Fruit fly (Drosophila melanogaster) whole organism, embryonic: ENCODE data around the gene CCDC53.

Experiments
- Awh ChIP-seq: fragments of 200-800 bp; sonication (Bioruptor generic); IDR thresholded peaks from 2 replicates; pipeline ENCODE4, ENCODE4 v1.3.6; 2022; ENCODE audit warnings: missing biosample characterization, missing genetic modification characterization
- Bdp1 ChIP-seq: fragments of 200-800 bp; sonication (Bioruptor generic); optimal IDR thresholded peaks from 3 replicates; lab custom pipeline; 2016; ENCODE audit warnings: missing biosample characterization, missing genetic modification characterization
- Bteb2 ChIP-seq: fragments of 200-800 bp; sonication (Bioruptor generic); optimal IDR thresholded peaks from 2 replicates; lab custom pipeline; 2016; ENCODE audit warnings: missing biosample characterization, missing genetic modification characterization
- CG1024 ChIP-seq: fragments of 200-800 bp; sonication (Bioruptor generic); IDR thresholded peaks from 2 replicates; pipeline ENCODE4 v1.3.6; 2022; ENCODE audit warnings: missing biosample characterization, missing genetic modification characterization
- CG12659 ChIP-seq: fragments of 200-800 bp; sonication (Bioruptor generic); optimal IDR thresholded peaks from 3 replicates; lab custom pipeline; 2017; ENCODE audit warnings: mild to moderate bottlenecking, missing biosample characterization, missing genetic modification reagents, missing genetic modification characterization
- CG12769 ChIP-seq: fragments of 200-800 bp; sonication (Bioruptor generic); optimal IDR thresholded peaks from 2 replicates; lab custom pipeline; 2019; ENCODE audit warnings: missing biosample characterization, mild to moderate bottlenecking, missing genetic modification characterization, moderate library complexity
- CG12942 ChIP-seq: fragments of 200-800 bp; sonication (Bioruptor generic); optimal IDR thresholded peaks from 3 replicates; lab custom pipeline; 2016; ENCODE audit warnings: missing biosample characterization, missing genetic modification characterization
- CG15011 ChIP-seq: fragments of 200-800 bp; sonication (Bioruptor generic); optimal IDR thresholded peaks from 3 replicates; lab custom pipeline; 2018; ENCODE audit warnings: missing biosample characterization, mild to moderate bottlenecking, missing genetic modification characterization
- CG15601 ChIP-seq: fragments of 200-800 bp; sonication (Bioruptor generic); optimal IDR thresholded peaks from 3 replicates; lab custom pipeline; 2019; ENCODE audit warnings: missing biosample characterization, mild to moderate bottlenecking, missing genetic modification characterization, moderate library complexity
- CG17829 ChIP-seq: fragments of 200-800 bp; optimal IDR thresholded peaks from 2 replicates; lab custom pipeline; 2019; ENCODE audit warnings: missing biosample characterization, mild to moderate bottlenecking, missing genetic modification characterization, moderate library complexity
- CG2875 ChIP-seq: fragments of 200-800 bp; sonication (Bioruptor generic); optimal IDR thresholded peaks from 2 replicates; lab custom pipeline; 2017; ENCODE audit warnings: missing biosample characterization, mild to moderate bottlenecking, missing genetic modification characterization, missing genetic modification reagents
- CG33557 ChIP-seq: fragments of 200-800 bp; sonication (Bioruptor generic); optimal IDR thresholded peaks from 2 replicates; lab custom pipeline; 2019; ENCODE audit warnings: missing biosample characterization, mild to moderate bottlenecking, missing genetic modification characterization, moderate library complexity
- CG43689 ChIP-seq: fragments of 200-800 bp; sonication (Bioruptor generic); IDR thresholded peaks from 2 replicates; pipeline ENCODE4 v1.3.6; 2022; ENCODE audit warnings: missing biosample characterization, missing genetic modification characterization
- CG5180 ChIP-seq: fragments of 200-800 bp; sonication (Bioruptor generic); optimal IDR thresholded peaks from 3 replicates; lab custom pipeline; 2017; ENCODE audit warnings: missing biosample characterization, missing genetic modification characterization, mild to moderate bottlenecking, moderate library complexity, missing genetic modification reagents
- CG6689 ChIP-seq: fragments of 200-800 bp; sonication (Bioruptor generic); IDR thresholded peaks from 2 replicates; pipeline ENCODE4 v1.3.6; 2022; ENCODE audit warnings: missing biosample characterization, missing genetic modification characterization
- CG7745 ChIP-seq: fragments of 200-800 bp; sonication (Bioruptor generic); optimal IDR thresholded peaks from 2 replicates; lab custom pipeline; 2018; ENCODE audit warnings: missing biosample characterization, mild to moderate bottlenecking, missing genetic modification characterization, moderate library complexity
- CG8388 ChIP-seq: fragments of 200-800 bp; sonication (Bioruptor generic); optimal IDR thresholded peaks from 2 replicates; lab custom pipeline; 2019; ENCODE audit warnings: missing biosample characterization, mild to moderate bottlenecking, missing genetic modification characterization, moderate library complexity
- CG8765 ChIP-seq: fragments of 200-800 bp; sonication (Bioruptor generic); IDR thresholded peaks from 2 replicates; pipeline ENCODE4 v1.3.6; 2022; ENCODE audit warnings: missing biosample characterization, missing genetic modification characterization
- CoRest ChIP-seq: fragments of 200-800 bp; sonication (Bioruptor generic); optimal IDR thresholded peaks from 3 replicates; lab custom pipeline; 2018; ENCODE audit warnings: missing biosample characterization, mild to moderate bottlenecking, missing genetic modification characterization, moderate library complexity
- ERR ChIP-seq: fragments of 200-800 bp; sonication (Bioruptor generic); optimal IDR thresholded peaks from 2 replicates; lab custom pipeline; 2016; ENCODE audit warnings: missing biosample characterization, missing genetic modification characterization
- HmgZ ChIP-seq: fragments of 200-800 bp; sonication (Bioruptor generic); optimal IDR thresholded peaks from 2 replicates; lab custom pipeline; 2018; ENCODE audit warnings: missing biosample characterization, mild to moderate bottlenecking, missing genetic modification characterization
- Hmr ChIP-seq: fragments of 200-800 bp; sonication (Bioruptor generic); optimal IDR thresholded peaks from 3 replicates; lab custom pipeline; 2017; ENCODE audit warnings: mild to moderate bottlenecking, missing biosample characterization, missing genetic modification reagents, missing genetic modification characterization
- Max ChIP-seq: fragments of 200-800 bp; sonication (Bioruptor generic); optimal IDR thresholded peaks from 2 replicates; lab custom pipeline; 2016; ENCODE audit warnings: missing biosample characterization, mild to moderate bottlenecking, missing genetic modification characterization
- NC2α ChIP-seq: fragments of 200-800 bp; sonication (Bioruptor generic); optimal IDR thresholded peaks from 2 replicates; lab custom pipeline; 2016; ENCODE audit warnings: missing biosample characterization, missing genetic modification characterization
- Neu2 ChIP-seq: fragments of 200-800 bp; sonication (Bioruptor generic); optimal IDR thresholded peaks from 3 replicates; lab custom pipeline; 2016; ENCODE audit warnings: missing biosample characterization, missing genetic modification characterization, borderline replicate concordance
- NfI ChIP-seq: fragments of 200-800 bp; sonication (Bioruptor generic); optimal IDR thresholded peaks from 3 replicates; lab custom pipeline; 2018; ENCODE audit warnings: missing biosample characterization, mild to moderate bottlenecking, missing genetic modification characterization, moderate library complexity
- Ssrp ChIP-seq: fragments of 200-800 bp; sonication (Bioruptor generic); optimal IDR thresholded peaks from 2 replicates; lab custom pipeline; 2018; ENCODE audit warnings: missing biosample characterization, mild to moderate bottlenecking, missing genetic modification characterization, moderate library complexity
- Usf ChIP-seq: fragments of 200-800 bp; sonication (Bioruptor generic); optimal IDR thresholded peaks from 2 replicates; lab custom pipeline; 2017; ENCODE audit warnings: missing genotype, missing biosample characterization, missing genetic modification characterization
- abd-A ChIP-seq: fragments of 200-800 bp; sonication (Bioruptor generic); optimal IDR thresholded peaks from 3 replicates; lab custom pipeline; 2019; ENCODE audit warnings: missing biosample characterization, mild to moderate bottlenecking, missing genetic modification characterization, moderate library complexity
- ac ChIP-seq: fragments of 200-800 bp; sonication (Bioruptor generic); optimal IDR thresholded peaks from 3 replicates; lab custom pipeline; 2017; ENCODE audit warnings: missing biosample characterization, mild to moderate bottlenecking, missing genetic modification characterization
- cas ChIP-seq: fragments of 200-800 bp; sonication (Bioruptor generic); IDR thresholded peaks from 2 replicates; pipeline ENCODE4 v1.3.6; 2022; ENCODE audit warnings: missing biosample characterization, missing genetic modification characterization
- chm ChIP-seq: fragments of 200-800 bp; sonication (Bioruptor generic); IDR thresholded peaks from 2 replicates; pipeline ENCODE4 v1.3.6; 2022; ENCODE audit warnings: missing biosample characterization, missing genetic modification characterization
- corto ChIP-seq: fragments of 200-800 bp; sonication (Bioruptor generic); optimal IDR thresholded peaks from 2 replicates; lab custom pipeline; 2016; ENCODE audit warnings: missing biosample characterization, mild to moderate bottlenecking, missing genetic modification characterization, moderate library complexity
- crc ChIP-seq: fragments of 200-800 bp; sonication (Bioruptor generic); optimal IDR thresholded peaks from 2 replicates; lab custom pipeline; 2016; ENCODE audit warnings: missing biosample characterization, missing genetic modification characterization
- dimm ChIP-seq: fragments of 200-800 bp; sonication (Bioruptor generic); IDR thresholded peaks from 2 replicates; pipeline ENCODE4 v1.3.6; 2022; ENCODE audit warnings: missing biosample characterization, missing genetic modification characterization
- dm ChIP-seq: fragments of 200-800 bp; sonication (Bioruptor generic); optimal IDR thresholded peaks from 3 replicates; lab custom pipeline; 2016; ENCODE audit warnings: missing biosample characterization, missing genetic modification characterization
- fu2 ChIP-seq: fragments of 200-800 bp; sonication (Bioruptor generic); optimal IDR thresholded peaks from 2 replicates; lab custom pipeline; 2016; ENCODE audit warnings: missing biosample characterization, missing genetic modification characterization
- gsb ChIP-seq: fragments of 200-800 bp; sonication (Bioruptor generic); IDR thresholded peaks from 2 replicates; pipeline ENCODE4 v1.3.6; 2022; ENCODE audit warnings: missing biosample characterization, missing genetic modification characterization
- hth ChIP-seq: fragments of >200 bp; optimal IDR thresholded peaks from 2 replicates; lab custom pipeline; 2017; ENCODE audit warnings: inconsistent platforms
- org-1 ChIP-seq: fragments of 200-800 bp; sonication (Bioruptor generic); optimal IDR thresholded peaks from 2 replicates; lab custom pipeline; 2017; ENCODE audit warnings: missing biosample characterization, missing genetic modification characterization
- pfk ChIP-seq: fragments of 200-800 bp; sonication (Bioruptor generic); optimal IDR thresholded peaks from 2 replicates; lab custom pipeline; 2018; ENCODE audit warnings: missing biosample characterization, mild to moderate bottlenecking, missing genetic modification characterization, moderate library complexity
- psq ChIP-seq: fragments of 200-800 bp; sonication (Bioruptor generic); optimal IDR thresholded peaks from 2 replicates; lab custom pipeline; 2017; ENCODE audit warnings: missing biosample characterization, missing genetic modification characterization
- ranshi ChIP-seq: fragments of 200-800 bp; sonication (Bioruptor generic); IDR thresholded peaks from 2 replicates; pipeline ENCODE4 v1.3.6; 2022; ENCODE audit warnings: missing biosample characterization, missing genetic modification characterization
- sisA ChIP-seq: fragments of 200-800 bp; sonication (Bioruptor generic); IDR thresholded peaks from 2 replicates; pipeline ENCODE4 v1.3.6; 2022; ENCODE audit warnings: missing biosample characterization, missing genetic modification characterization
- sr ChIP-seq: fragments of 200-800 bp; sonication (Bioruptor generic); IDR thresholded peaks from 3 replicates; pipeline ENCODE4 v1.3.6; 2022; ENCODE audit warnings: missing biosample characterization, missing genetic modification characterization
- tup ChIP-seq: fragments of 200-800 bp; sonication (Bioruptor generic); optimal IDR thresholded peaks from 2 replicates; lab custom pipeline; 2016; ENCODE audit warnings: missing biosample characterization, mild to moderate bottlenecking, missing genetic modification characterization, moderate library complexity
- twi ChIP-seq: fragments of 200-800 bp; optimal IDR thresholded peaks from 2 replicates; lab custom pipeline; 2019; ENCODE audit warnings: missing biosample characterization, mild to moderate bottlenecking, missing genetic modification characterization, moderate library complexity
- vfl ChIP-seq: fragments of 200-800 bp; sonication (Bioruptor generic); optimal IDR thresholded peaks from 2 replicates; lab custom pipeline; 2016; ENCODE audit warnings: missing biosample characterization, missing genetic modification characterization
- z ChIP-seq: fragments of 200-800 bp; sonication (Bioruptor generic); IDR thresholded peaks from 3 replicates; pipeline ENCODE4 v1.3.6; 2022; ENCODE audit warnings: missing biosample characterization, missing genetic modification characterization

The CCDC53 gene

DNA sequence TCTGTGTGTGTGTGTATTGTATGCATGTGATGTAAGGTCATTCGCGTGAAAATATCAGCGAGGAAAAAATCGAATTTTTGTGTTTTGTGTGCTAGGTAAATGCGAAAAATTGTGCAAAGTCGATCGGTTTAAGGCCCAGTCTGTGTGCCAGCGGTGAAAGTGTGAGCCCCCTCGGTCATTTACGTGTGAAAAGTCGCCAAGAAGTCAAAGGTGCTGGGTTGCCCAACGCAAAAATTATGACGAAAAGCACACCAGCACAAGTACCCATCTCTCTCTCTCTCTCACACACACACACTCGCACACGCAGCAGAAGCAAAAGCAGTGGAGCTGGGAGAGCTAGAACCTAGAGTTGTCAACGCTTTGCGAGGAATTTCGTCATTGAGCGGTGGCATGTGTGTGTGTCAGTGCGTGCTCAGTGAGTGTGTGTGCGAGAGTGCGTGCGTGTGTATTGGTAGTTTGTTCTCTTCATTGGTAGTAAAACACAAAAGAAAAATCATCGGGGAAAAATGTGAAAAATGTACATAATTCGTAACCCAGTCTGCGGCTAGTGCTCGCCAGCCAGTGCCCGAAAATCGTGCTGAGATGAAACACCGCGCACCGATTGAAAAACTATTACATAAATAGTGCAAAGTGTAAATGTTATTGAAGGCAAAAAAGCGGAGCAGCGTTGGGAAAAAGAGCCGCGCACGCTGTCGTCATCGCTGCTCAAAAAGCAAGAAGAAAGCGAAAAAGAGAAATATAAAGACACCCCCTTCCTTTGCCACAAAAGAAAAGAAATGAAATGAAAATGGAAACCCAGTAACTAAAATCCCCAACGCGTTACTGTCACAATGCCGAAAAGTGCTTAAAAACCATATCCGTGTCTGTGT, 42.8 kb downstream of the CCDC53 start (continued):
- TF ChIP-seq CG5180 (GFP tag; lab: Kevin White, UChicago) (peak; percentile 16), gsb (GFP tag; lab: Robert Waterston, UW) (no peak), HmgZ (tag; lab: Kevin White, UChicago) (peak; percentile 50), CG17829 (tag; lab: Kevin White, UChicago) (peak; percentile 13), corto (no peak), cas (GFP tag; lab: Robert Waterston, UW) (no peak), hth (lab: Kevin White, UChicago) (no peak), Hmr (GFP tag; lab: Kevin White, UChicago) (no peak), ac (GFP tag; lab: Kevin White, UChicago) (no peak), sr (GFP tag; lab: Robert Waterston, UW) (no peak; the same call in 2 of the 3 replicates), Neu2 (GFP tag; lab: Kevin White, UChicago) (no peak), Bteb2 (no peak), pfk (no peak), dm (GFP tag; lab: Kevin White, UChicago) (no peak), CG1024 (GFP tag; lab: Robert Waterston, UW) (no peak), ranshi (no peak), fu2 (GFP tag; lab: Kevin White, UChicago) (no peak), z (GFP tag; lab: Robert Waterston, UW) (no peak; the same call in 2 of the 3 replicates), CG15601 (no peak), CG8765 (GFP tag; lab: Robert Waterston, UW) (no peak), vfl (GFP tag; lab: Kevin White, UChicago) (no peak), tup (GFP tag; lab: Kevin White, UChicago) (no peak), CG12942 (no peak), Max (GFP tag; lab: Kevin White, UChicago) (no peak), CG15011 (GFP tag; lab: Kevin White, UChicago) (no peak), twi (tag; lab: Kevin White, UChicago) (no peak), CG6689 (no peak), CG43689 (GFP tag; lab: Robert Waterston, UW) (no peak), ERR (GFP tag; lab: Kevin White, UChicago) (no peak), sisA (GFP tag; lab: Robert Waterston, UW) (no peak), abd-A (tag; lab: Kevin White, UChicago) (peak; percentile 64), org-1 (no peak), chm (GFP tag; lab: Robert Waterston, UW) (peak; percentile 24; the same call in 1 of the 2 replicates), psq (GFP tag; lab: Kevin White, UChicago) (no peak), CG2875 (GFP tag; lab: Kevin White, UChicago) (no peak), CG12769 (tag; lab: Kevin White, UChicago) (peak; percentile 77), Ssrp (no peak), Bdp1 (GFP tag; lab: Kevin White, UChicago) (no peak), crc (GFP tag; lab: Kevin White, UChicago) (no peak), CG7745 (tag; lab: Kevin White, UChicago) (no peak), NfI (GFP tag; lab: Kevin White, UChicago) (no peak), Usf (GFP tag; lab: Kevin White, UChicago) (no peak), CG12659 (GFP tag; lab: Kevin White, UChicago) (no peak), CG8388 (GFP tag; lab: Kevin White, UChicago) (no peak), Awh (GFP tag; lab: Robert Waterston, UW) (no peak), CoRest (tag; lab: Kevin White, UChicago) (no peak), NC2α (GFP tag; lab: Kevin White, UChicago) (no peak), dimm (GFP tag; lab: Robert Waterston, UW) (no peak), CG33557 (no peak)
